Fruit fly (Drosophila melanogaster) whole organism, embryonic: ENCODE measurements around the gene nuf.

ENCODE experiments used
- ATbp ChIP-seq: fragments of 200-800 bp; sonication (Bioruptor generic); optimal IDR thresholded peaks from 2 replicates; lab custom pipeline; 2017; ENCODE audit warnings: missing biosample characterization, mild to moderate bottlenecking, missing genetic modification characterization, missing genetic modification reagents
- Blimp-1 ChIP-seq: fragments of 200-800 bp; sonication (Bioruptor generic); optimal IDR thresholded peaks from 3 replicates; lab custom pipeline; 2018; ENCODE audit warnings: missing biosample characterization, missing genetic modification characterization, mild to moderate bottlenecking, moderate library complexity, missing genetic modification reagents
- CG10267 ChIP-seq: fragments of 200-800 bp; sonication (Bioruptor generic); optimal IDR thresholded peaks from 2 replicates; lab custom pipeline; 2018; ENCODE audit warnings: missing biosample characterization, mild to moderate bottlenecking, missing genetic modification characterization, moderate library complexity
- CG10979 ChIP-seq: fragments of 200-800 bp; sonication (Bioruptor generic); optimal IDR thresholded peaks from 2 replicates; lab custom pipeline; 2018; ENCODE audit warnings: missing biosample characterization, mild to moderate bottlenecking, missing genetic modification characterization, moderate library complexity
- CG11085 ChIP-seq: fragments of 200-800 bp; sonication (Bioruptor generic); IDR thresholded peaks from 2 replicates; pipeline ENCODE4 v1.3.6; 2022; ENCODE audit warnings: missing biosample characterization, missing genetic modification characterization
- CG1233 ChIP-seq: fragments of 200-800 bp; sonication (Bioruptor generic); optimal IDR thresholded peaks from 4 replicates; lab custom pipeline; 2018; ENCODE audit warnings: missing biosample characterization, mild to moderate bottlenecking, missing genetic modification characterization
- CG12391 ChIP-seq: fragments of 200-800 bp; sonication (Bioruptor generic); optimal IDR thresholded peaks from 3 replicates; lab custom pipeline; 2018; ENCODE audit warnings: missing biosample characterization, mild to moderate bottlenecking, missing genetic modification characterization, moderate library complexity
- CG13123 ChIP-seq: fragments of 200-800 bp; sonication (Bioruptor generic); optimal IDR thresholded peaks from 2 replicates; lab custom pipeline; 2016; ENCODE audit warnings: missing biosample characterization, missing genetic modification characterization
- CG14710 ChIP-seq: fragments of 200-800 bp; sonication (Bioruptor generic); optimal IDR thresholded peaks from 3 replicates; lab custom pipeline; 2019; ENCODE audit warnings: missing biosample characterization, mild to moderate bottlenecking, missing genetic modification characterization, moderate library complexity
- CG1603 ChIP-seq: fragments of 200-800 bp; sonication (Bioruptor generic); optimal IDR thresholded peaks from 2 replicates; lab custom pipeline; 2019; ENCODE audit warnings: missing biosample characterization, mild to moderate bottlenecking, missing genetic modification characterization, moderate library complexity
- CG16815 ChIP-seq: fragments of 200-800 bp; sonication (Bioruptor generic); optimal IDR thresholded peaks from 3 replicates; lab custom pipeline; 2017; ENCODE audit warnings: missing biosample characterization, mild to moderate bottlenecking, missing genetic modification characterization
- CG17359 ChIP-seq: fragments of 200-800 bp; sonication (Bioruptor generic); optimal IDR thresholded peaks from 3 replicates; lab custom pipeline; 2018; ENCODE audit warnings: missing biosample characterization, mild to moderate bottlenecking, missing genetic modification characterization, moderate library complexity
- CG17829 ChIP-seq: fragments of 200-800 bp; optimal IDR thresholded peaks from 2 replicates; lab custom pipeline; 2019; ENCODE audit warnings: missing biosample characterization, mild to moderate bottlenecking, missing genetic modification characterization, moderate library complexity
- CG2120 ChIP-seq: fragments of 200-800 bp; sonication (Bioruptor generic); optimal IDR thresholded peaks from 3 replicates; lab custom pipeline; 2016; ENCODE audit warnings: missing biosample characterization, missing genetic modification characterization
- CG2712 ChIP-seq: fragments of 200-800 bp; optimal IDR thresholded peaks from 3 replicates; lab custom pipeline; 2019; ENCODE audit warnings: missing biosample characterization, mild to moderate bottlenecking, missing genetic modification characterization, moderate library complexity
- CG31441 ChIP-seq: fragments of 200-800 bp; sonication (Bioruptor generic); IDR thresholded peaks from 2 replicates; pipeline ENCODE4 v1.3.6; 2022; ENCODE audit warnings: missing biosample characterization, missing genetic modification characterization
- CG4854 ChIP-seq: fragments of 200-800 bp; sonication (Bioruptor generic); optimal IDR thresholded peaks from 2 replicates; lab custom pipeline; 2016; ENCODE audit warnings: missing biosample characterization, missing genetic modification characterization, inconsistent platforms
- CG6254 ChIP-seq: fragments of 200-800 bp; sonication (Bioruptor generic); optimal IDR thresholded peaks from 3 replicates; lab custom pipeline; 2017; ENCODE audit warnings: mild to moderate bottlenecking, missing biosample characterization, missing genetic modification reagents, missing genetic modification characterization
- CG6272 ChIP-seq: fragments of 200-800 bp; sonication (Bioruptor generic); IDR thresholded peaks from 2 replicates; pipeline ENCODE4 v1.3.6; 2022; ENCODE audit warnings: missing biosample characterization, missing genetic modification characterization
- CG7839 ChIP-seq: fragments of 200-800 bp; sonication (Bioruptor generic); optimal IDR thresholded peaks from 3 replicates; lab custom pipeline; 2018; ENCODE audit warnings: missing biosample characterization, mild to moderate bottlenecking, missing genetic modification characterization, moderate library complexity
- CG8924 ChIP-seq: fragments of 200-800 bp; optimal IDR thresholded peaks from 3 replicates; lab custom pipeline; 2019; ENCODE audit warnings: missing biosample characterization, mild to moderate bottlenecking, missing genetic modification characterization, moderate library complexity
- CG9727 ChIP-seq: fragments of 200-800 bp; sonication (Bioruptor generic); optimal IDR thresholded peaks from 3 replicates; lab custom pipeline; 2017; ENCODE audit warnings: missing biosample characterization, mild to moderate bottlenecking, missing genetic modification characterization
- D ChIP-seq, 2 experiments: fragments of 200-800 bp in 1 of 2; fragments of >200 bp in 1 of 2; sonication (Bioruptor generic) in 1 of 2; optimal IDR thresholded peaks; 2 replicates in 1 of 2; 3 replicates in 1 of 2; lab custom pipeline; 2017; ENCODE audit warnings: mild to moderate bottlenecking in 1 of 2, missing biosample characterization in 1 of 2, missing genetic modification characterization in 1 of 2, missing genetic modification reagents in 1 of 2
- D19A ChIP-seq: fragments of 200-800 bp; optimal IDR thresholded peaks from 3 replicates; lab custom pipeline; 2019; ENCODE audit warnings: missing biosample characterization, mild to moderate bottlenecking, missing genetic modification characterization, moderate library complexity
- Ets65A ChIP-seq: fragments of 200-800 bp; sonication (Bioruptor generic); peaks from one replicate; lab custom pipeline; 2016; ENCODE audit warnings: missing biosample characterization, missing genetic modification characterization
- H2.0 ChIP-seq: fragments of 200-800 bp; sonication (Bioruptor generic); IDR thresholded peaks from 2 replicates; pipeline ENCODE4 v1.3.6; 2022; ENCODE audit warnings: missing biosample characterization, missing genetic modification characterization
- Oli ChIP-seq: fragments of 200-800 bp; sonication (Bioruptor generic); optimal IDR thresholded peaks from 2 replicates; lab custom pipeline; 2018; ENCODE audit warnings: missing biosample characterization, mild to moderate bottlenecking, missing genetic modification characterization, moderate library complexity
- bsh ChIP-seq, 2 experiments: fragments of 200-800 bp; sonication (Bioruptor generic); optimal IDR thresholded peaks; 2 replicates each; lab custom pipeline; 2017 to 2018; ENCODE audit warnings: mild to moderate bottlenecking in 2 of 2, missing biosample characterization in 2 of 2, missing genetic modification characterization in 2 of 2, moderate library complexity in 1 of 2
- cas ChIP-seq: fragments of 200-800 bp; sonication (Bioruptor generic); IDR thresholded peaks from 2 replicates; pipeline ENCODE4 v1.3.6; 2022; ENCODE audit warnings: missing biosample characterization, missing genetic modification characterization
- dmrt11E ChIP-seq: fragments of 200-800 bp; sonication (Bioruptor generic); optimal IDR thresholded peaks from 3 replicates; lab custom pipeline; 2018; ENCODE audit warnings: missing biosample characterization, mild to moderate bottlenecking, missing genetic modification characterization, moderate library complexity
- dmrt99B ChIP-seq: fragments of 200-800 bp; sonication (Bioruptor generic); optimal IDR thresholded peaks from 2 replicates; lab custom pipeline; 2018; ENCODE audit warnings: missing biosample characterization, mild to moderate bottlenecking, missing genetic modification characterization, moderate library complexity
- ems ChIP-seq: fragments of 200-800 bp; sonication (Bioruptor generic); optimal IDR thresholded peaks from 3 replicates; lab custom pipeline; 2016; ENCODE audit warnings: missing biosample characterization, missing genetic modification characterization
- eve ChIP-seq, 2 experiments: fragments of >200 bp; optimal IDR thresholded peaks; 2 replicates each; lab custom pipeline; 2017; ENCODE audit warnings: missing biosample characterization in 2 of 2, missing genetic modification characterization in 2 of 2
- fd96Cb ChIP-seq: fragments of 200-800 bp; sonication (Bioruptor generic); optimal IDR thresholded peaks from 2 replicates; lab custom pipeline; 2018; ENCODE audit warnings: missing biosample characterization, mild to moderate bottlenecking, missing genetic modification characterization, moderate library complexity
- gsb ChIP-seq: fragments of 200-800 bp; sonication (Bioruptor generic); IDR thresholded peaks from 2 replicates; pipeline ENCODE4 v1.3.6; 2022; ENCODE audit warnings: missing biosample characterization, missing genetic modification characterization
- gsb-n ChIP-seq: fragments of 200-800 bp; sonication (Bioruptor generic); optimal IDR thresholded peaks from 3 replicates; lab custom pipeline; 2018; ENCODE audit warnings: missing biosample characterization, mild to moderate bottlenecking, missing genetic modification characterization
- jigr1 ChIP-seq: fragments of 200-800 bp; sonication (Bioruptor generic); IDR thresholded peaks from 3 replicates; pipeline ENCODE4 v1.3.6; 2022; ENCODE audit warnings: missing biosample characterization, missing genetic modification characterization
- lola ChIP-seq, 3 experiments: fragments of >200 bp in 2 of 3; fragments of 200-800 bp in 1 of 3; sonication (Bioruptor generic) in 1 of 3; optimal IDR thresholded peaks; 2 replicates each; lab custom pipeline; 2017 to 2019; ENCODE audit warnings: missing biosample characterization in 3 of 3, missing genetic modification characterization in 3 of 3, mild to moderate bottlenecking in 1 of 3, moderate library complexity in 1 of 3
- nmo ChIP-seq: fragments of 200-800 bp; sonication (Bioruptor generic); optimal IDR thresholded peaks from 2 replicates; lab custom pipeline; 2018; ENCODE audit warnings: missing biosample characterization, mild to moderate bottlenecking, missing genetic modification characterization, moderate library complexity
- org-1 ChIP-seq: fragments of 200-800 bp; sonication (Bioruptor generic); optimal IDR thresholded peaks from 2 replicates; lab custom pipeline; 2017; ENCODE audit warnings: missing biosample characterization, missing genetic modification characterization
- otp ChIP-seq: fragments of 200-800 bp; sonication (Bioruptor generic); IDR thresholded peaks from 3 replicates; pipeline ENCODE4, ENCODE4 v1.3.6; 2022; ENCODE audit warnings: missing biosample characterization, missing genetic modification characterization
- phol ChIP-seq: fragments of 200-800 bp; sonication (Bioruptor generic); optimal IDR thresholded peaks from 3 replicates; lab custom pipeline; 2018; ENCODE audit warnings: missing biosample characterization, mild to moderate bottlenecking, missing genetic modification characterization, moderate library complexity
- sens ChIP-seq: fragments of 200-800 bp; sonication (Bioruptor generic); peaks from one replicate; lab custom pipeline; 2016; ENCODE audit warnings: missing biosample characterization, missing genetic modification characterization
- tin ChIP-seq: fragments of 200-800 bp; sonication (Bioruptor generic); optimal IDR thresholded peaks from 3 replicates; lab custom pipeline; 2016; ENCODE audit warnings: missing biosample characterization, missing genetic modification characterization
- unpg ChIP-seq: fragments of 200-800 bp; sonication (Bioruptor generic); optimal IDR thresholded peaks from 3 replicates; lab custom pipeline; 2018; ENCODE audit warnings: missing biosample characterization, mild to moderate bottlenecking, missing genetic modification characterization, moderate library complexity
- yki ChIP-seq: fragments of >200 bp; optimal IDR thresholded peaks from 3 replicates; lab custom pipeline; 2018
- zf30C ChIP-seq: fragments of 200-800 bp; sonication (Bioruptor generic); optimal IDR thresholded peaks from 3 replicates; lab custom pipeline; 2018; ENCODE audit warnings: missing biosample characterization, mild to moderate bottlenecking, missing genetic modification characterization

The nuf gene

DNA sequence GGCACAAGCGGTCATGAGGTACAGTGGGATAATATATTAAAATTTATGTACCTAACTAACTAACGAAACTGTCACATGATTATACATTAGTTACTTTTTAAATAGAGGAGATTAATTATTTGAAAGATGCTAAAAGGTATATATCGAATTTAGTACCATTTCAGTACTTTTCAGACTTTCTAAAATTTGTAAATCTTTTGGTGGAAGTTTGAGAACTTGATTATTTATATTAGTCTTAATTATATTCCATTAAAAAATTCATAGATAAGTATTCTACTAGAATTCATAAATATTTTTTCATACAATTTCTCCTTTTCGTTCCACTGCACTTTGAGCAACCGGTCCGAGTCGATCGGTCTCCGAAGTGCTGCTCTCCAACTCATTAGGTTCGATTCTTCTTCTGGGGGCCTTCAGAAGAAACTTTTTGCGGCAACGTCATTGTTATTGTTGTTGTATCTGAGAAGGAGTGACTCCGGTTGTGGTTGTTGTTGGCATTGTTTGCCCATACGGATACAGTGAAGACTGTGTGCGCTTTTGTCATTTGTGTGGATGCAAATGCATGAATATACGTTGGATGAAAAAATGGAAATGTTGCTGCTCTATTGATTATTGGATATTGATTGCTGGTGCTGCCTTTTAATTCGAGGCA is 44.9 kb upstream of the nuf start (continued):
- no peak for TF ChIP-seq CG2120
- no peak for TF ChIP-seq yki
- TF ChIP-seq cas (GFP tag; lab: Robert Waterston, UW): no peak
- no peak for TF ChIP-seq CG6272
- peak; percentile 48 for TF ChIP-seq D19A (tag; lab: Kevin White, UChicago)
- TF ChIP-seq CG13123: no peak

DNA sequence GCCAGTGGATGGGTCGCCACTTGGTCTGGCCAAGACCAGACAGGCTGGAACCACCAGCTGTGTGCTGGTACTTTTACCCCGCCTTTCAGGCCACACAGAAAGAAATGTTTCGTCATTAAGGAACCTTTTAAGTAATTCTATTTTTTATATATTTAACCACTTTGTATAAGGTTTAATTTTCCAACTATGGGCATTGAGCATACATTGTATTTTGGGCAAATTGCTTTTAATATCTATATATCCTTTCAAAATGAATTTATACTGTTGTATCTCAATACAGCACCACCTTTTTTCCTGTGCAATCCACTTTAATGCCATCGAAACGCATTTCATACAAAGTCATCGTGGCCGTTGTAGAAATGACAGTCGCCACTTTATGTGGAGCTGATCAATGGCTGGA is 44.3 kb upstream of the nuf start:
- TF ChIP-seq CG2712 (peak; percentile 58), gsb-n (tag; lab: Kevin White, UChicago) (peak; percentile 18), bsh (GFP tag; optimal IDR thresholded peaks at IDR 0.05; lab: Kevin White, UChicago) (peak in 1 of 2 experiments; percentile 59), CG17359 (tag; lab: Kevin White, UChicago) (peak; percentile 13), dmrt11E (tag; lab: Kevin White, UChicago) (peak; percentile 55), CG6254 (GFP tag; lab: Kevin White, UChicago) (peak; percentile 49), CG11085 (GFP tag; lab: Robert Waterston, UW) (no peak), otp (no peak), ATbp (GFP tag; lab: Kevin White, UChicago) (peak; percentile 37), H2.0 (GFP tag; lab: Robert Waterston, UW) (no peak), CG1233 (GFP tag; lab: Kevin White, UChicago) (no peak), CG31441 (GFP tag; lab: Robert Waterston, UW) (peak; percentile 38; the same call in 1 of the 2 replicates), org-1 (GFP tag; lab: Kevin White, UChicago) (no peak), CG17829 (tag; lab: Kevin White, UChicago) (peak; percentile 8), fd96Cb (tag; lab: Kevin White, UChicago) (peak; percentile 56), CG4854 (no peak), Oli (peak; percentile 24), phol (tag; lab: Kevin White, UChicago) (peak; percentile 62), CG10979 (tag; lab: Kevin White, UChicago) (peak; percentile 70), gsb (GFP tag; lab: Robert Waterston, UW) (no peak), eve (GFP tag; optimal IDR thresholded peaks at IDR 0.05; lab: Kevin White, UChicago) (no peak), CG8924 (peak; percentile 3), CG10267 (tag; lab: Kevin White, UChicago) (peak; percentile 36), sens (GFP tag; lab: Kevin White, UChicago) (peak; percentile 75), D19A (tag; lab: Kevin White, UChicago) (peak; percentile 37), CG2120 (no peak), CG14710 (peak; percentile 54), lola (GFP tag; optimal IDR thresholded peaks at IDR 0.05; lab: Kevin White, UChicago) (peak in 1 of 3 experiments; percentile 56), tin (peak; percentile 15), ems (GFP tag; lab: Kevin White, UChicago) (no peak), CG16815 (GFP tag; lab: Kevin White, UChicago) (peak; percentile 3), Blimp-1 (peak; percentile 61), Ets65A (GFP tag; lab: Kevin White, UChicago) (peak; percentile 62), CG7839 (tag; lab: Kevin White, UChicago) (peak; percentile 41), CG1603 (tag; lab: Kevin White, UChicago) (peak; percentile 19), unpg (GFP tag; lab: Kevin White, UChicago) (peak; percentile 26), dmrt99B (peak; percentile 53), D (optimal IDR thresholded peaks at IDR 0.05; lab: Kevin White, UChicago) (no peak), D (GFP tag; optimal IDR thresholded peaks at IDR 0.05; lab: Kevin White, UChicago) (peak; percentile 54), CG12391 (tag; lab: Kevin White, UChicago) (peak; percentile 21), zf30C (GFP tag; lab: Kevin White, UChicago) (peak; percentile 48), jigr1 (no peak), CG9727 (GFP tag; lab: Kevin White, UChicago) (peak; percentile 5), nmo (peak; percentile 12)
